Fruit fly (Drosophila melanogaster) whole organism, embryonic: Measurements from ENCODE around the gene Dpp10.
A peak's percentile ranks its signal among the peaks of the same experiment; 100 is the strongest.

Experiments used
- CG10366 ChIP-seq: fragments of 200-800 bp; sonication (Bioruptor generic); IDR thresholded peaks from 2 replicates; pipeline ENCODE4 v1.3.6; 2022; ENCODE audit warnings: missing biosample characterization, missing genetic modification characterization
- CG10462 ChIP-seq: fragments of 200-800 bp; sonication (Bioruptor generic); optimal IDR thresholded peaks from 2 replicates; lab custom pipeline; 2016; ENCODE audit warnings: missing biosample characterization, missing genetic modification characterization
- CG11085 ChIP-seq: fragments of 200-800 bp; sonication (Bioruptor generic); IDR thresholded peaks from 2 replicates; pipeline ENCODE4 v1.3.6; 2022; ENCODE audit warnings: missing biosample characterization, missing genetic modification characterization
- CG11456 ChIP-seq: fragments of 200-800 bp; sonication (Bioruptor generic); IDR thresholded peaks from 3 replicates; pipeline ENCODE4 v1.3.6; 2022; ENCODE audit warnings: missing biosample characterization, missing genetic modification characterization
- CG11695 ChIP-seq: fragments of 200-800 bp; sonication (Bioruptor generic); IDR thresholded peaks from 3 replicates; pipeline ENCODE4 v1.3.6; 2022; ENCODE audit warnings: missing biosample characterization, missing genetic modification characterization
- CG13424 ChIP-seq: fragments of 200-800 bp; sonication (Bioruptor generic); optimal IDR thresholded peaks from 2 replicates; lab custom pipeline; 2019; ENCODE audit warnings: missing biosample characterization, mild to moderate bottlenecking, missing genetic modification characterization, moderate library complexity
- CG1603 ChIP-seq: fragments of 200-800 bp; sonication (Bioruptor generic); optimal IDR thresholded peaks from 2 replicates; lab custom pipeline; 2019; ENCODE audit warnings: missing biosample characterization, mild to moderate bottlenecking, missing genetic modification characterization, moderate library complexity
- CG17612 ChIP-seq: fragments of 200-800 bp; sonication (Bioruptor generic); IDR thresholded peaks from 2 replicates; pipeline ENCODE4 v1.3.6; 2022; ENCODE audit warnings: missing biosample characterization, missing genetic modification characterization
- CG17802 ChIP-seq: fragments of 200-800 bp; sonication (Bioruptor generic); optimal IDR thresholded peaks from 2 replicates; lab custom pipeline; 2018; ENCODE audit warnings: missing biosample characterization, mild to moderate bottlenecking, missing genetic modification characterization, moderate library complexity
- CG18599 ChIP-seq: fragments of 200-800 bp; sonication (Bioruptor generic); optimal IDR thresholded peaks from 3 replicates; lab custom pipeline; 2017; ENCODE audit warnings: missing biosample characterization, missing genetic modification characterization, mild to moderate bottlenecking, moderate library complexity, missing genetic modification reagents
- CG2199 ChIP-seq: fragments of 200-800 bp; sonication (Bioruptor generic); IDR thresholded peaks from 3 replicates; pipeline ENCODE4 v1.3.6; 2022; ENCODE audit warnings: missing biosample characterization, missing genetic modification characterization
- CG32772 ChIP-seq: fragments of 200-800 bp; sonication (Bioruptor generic); IDR thresholded peaks from 2 replicates; pipeline ENCODE4 v1.3.6; 2022; ENCODE audit warnings: missing biosample characterization, missing genetic modification characterization
- CG3838 ChIP-seq: fragments of 200-800 bp; sonication (Bioruptor generic); optimal IDR thresholded peaks from 3 replicates; lab custom pipeline; 2016; ENCODE audit warnings: missing biosample characterization, missing genetic modification characterization
- CG7271 ChIP-seq: fragments of 200-800 bp; sonication (Bioruptor generic); optimal IDR thresholded peaks from 2 replicates; lab custom pipeline; 2018; ENCODE audit warnings: missing biosample characterization, mild to moderate bottlenecking, missing genetic modification characterization, moderate library complexity
- CG7987 ChIP-seq: fragments of 200-800 bp; sonication (Bioruptor generic); optimal IDR thresholded peaks from 2 replicates; lab custom pipeline; 2018; ENCODE audit warnings: missing biosample characterization, mild to moderate bottlenecking, missing genetic modification characterization, moderate library complexity
- Chrac-16 ChIP-seq: fragments of 200-800 bp; sonication (Bioruptor generic); optimal IDR thresholded peaks from 3 replicates; lab custom pipeline; 2016; ENCODE audit warnings: missing biosample characterization, missing genetic modification characterization
- D19B ChIP-seq: fragments of 200-800 bp; sonication (Bioruptor generic); optimal IDR thresholded peaks from 2 replicates; lab custom pipeline; 2017; ENCODE audit warnings: missing biosample characterization, mild to moderate bottlenecking, missing genetic modification characterization
- Dfd ChIP-seq, 2 experiments: fragments of >200 bp; optimal IDR thresholded peaks; 2 replicates each; lab custom pipeline; 2017; ENCODE audit warnings: missing biosample characterization in 2 of 2, missing genetic modification characterization in 2 of 2
- Ets97D ChIP-seq: fragments of 200-800 bp; sonication (Bioruptor generic); optimal IDR thresholded peaks from 3 replicates; lab custom pipeline; 2016; ENCODE audit warnings: missing biosample characterization, missing genetic modification characterization
- H2.0 ChIP-seq: fragments of 200-800 bp; sonication (Bioruptor generic); IDR thresholded peaks from 2 replicates; pipeline ENCODE4 v1.3.6; 2022; ENCODE audit warnings: missing biosample characterization, missing genetic modification characterization
- HmgZ ChIP-seq: fragments of 200-800 bp; sonication (Bioruptor generic); optimal IDR thresholded peaks from 2 replicates; lab custom pipeline; 2018; ENCODE audit warnings: missing biosample characterization, mild to moderate bottlenecking, missing genetic modification characterization
- Hmx ChIP-seq: fragments of 200-800 bp; sonication (Bioruptor generic); optimal IDR thresholded peaks from 2 replicates; lab custom pipeline; 2016; ENCODE audit warnings: missing biosample characterization, missing genetic modification characterization
- Jarid2 ChIP-seq: fragments of 200-800 bp; sonication (Bioruptor generic); optimal IDR thresholded peaks from 3 replicates; lab custom pipeline; 2017; ENCODE audit warnings: mild to moderate bottlenecking, missing biosample characterization, missing genetic modification reagents, missing genetic modification characterization
- Mad ChIP-seq: fragments of 200-800 bp; sonication (Bioruptor generic); optimal IDR thresholded peaks from 2 replicates; lab custom pipeline; 2016; ENCODE audit warnings: missing biosample characterization, missing genetic modification characterization
- Nf-YA ChIP-seq: fragments of 200-800 bp; sonication (Bioruptor generic); IDR thresholded peaks from 2 replicates; pipeline ENCODE4 v1.3.6; 2022; ENCODE audit warnings: missing biosample characterization, missing genetic modification characterization
- Six4 ChIP-seq: fragments of 200-800 bp; sonication (Bioruptor generic); optimal IDR thresholded peaks from 2 replicates; lab custom pipeline; 2016; ENCODE audit warnings: missing biosample characterization, missing genetic modification characterization
- Sox102F ChIP-seq: fragments of 200-800 bp; sonication (Bioruptor generic); optimal IDR thresholded peaks from 2 replicates; lab custom pipeline; 2018; ENCODE audit warnings: missing biosample characterization, mild to moderate bottlenecking, missing genetic modification characterization, moderate library complexity
- YL-1 ChIP-seq: fragments of 200-800 bp; sonication (Bioruptor generic); optimal IDR thresholded peaks from 3 replicates; lab custom pipeline; 2017; ENCODE audit warnings: missing biosample characterization, mild to moderate bottlenecking, missing genetic modification characterization
- al ChIP-seq: fragments of 200-800 bp; sonication (Bioruptor generic); IDR thresholded peaks from 2 replicates; pipeline ENCODE4 v1.3.6; 2022; ENCODE audit warnings: missing biosample characterization, missing genetic modification characterization
- ash1 ChIP-seq: fragments of 200-800 bp; sonication (Bioruptor generic); optimal IDR thresholded peaks from 2 replicates; lab custom pipeline; 2018; ENCODE audit warnings: missing biosample characterization, mild to moderate bottlenecking, missing genetic modification characterization
- bab2 ChIP-seq: fragments of 200-800 bp; sonication (Bioruptor generic); optimal IDR thresholded peaks from 2 replicates; lab custom pipeline; 2016; ENCODE audit warnings: missing biosample characterization, missing genetic modification characterization
- chn ChIP-seq: fragments of 200-800 bp; sonication (Bioruptor generic); optimal IDR thresholded peaks from 2 replicates; lab custom pipeline; 2016; ENCODE audit warnings: missing biosample characterization, missing genetic modification characterization
- crc ChIP-seq: fragments of 200-800 bp; sonication (Bioruptor generic); optimal IDR thresholded peaks from 2 replicates; lab custom pipeline; 2016; ENCODE audit warnings: missing biosample characterization, missing genetic modification characterization
- dati ChIP-seq: fragments of 200-800 bp; sonication (Bioruptor generic); IDR thresholded peaks from 2 replicates; pipeline ENCODE4 v1.3.6; 2022; ENCODE audit warnings: missing biosample characterization, missing genetic modification characterization
- dpn ChIP-seq, 2 experiments: fragments of 200-800 bp; sonication (Bioruptor generic); optimal IDR thresholded peaks; 3 replicates each; lab custom pipeline; 2016; ENCODE audit warnings: missing biosample characterization in 2 of 2, missing genetic modification characterization in 2 of 2
- esg ChIP-seq: fragments of 200-800 bp; sonication (Bioruptor generic); conservative IDR thresholded peaks from 2 replicates; pipeline ENCODE4 v1.3.6; 2022; ENCODE audit warnings: missing biosample characterization, missing genetic modification characterization
- fd3F ChIP-seq: fragments of 200-800 bp; sonication (Bioruptor generic); optimal IDR thresholded peaks from 2 replicates; lab custom pipeline; 2018; ENCODE audit warnings: missing biosample characterization, mild to moderate bottlenecking, missing genetic modification characterization, moderate library complexity
- grau ChIP-seq: fragments of 200-800 bp; optimal IDR thresholded peaks from 3 replicates; lab custom pipeline; 2019; ENCODE audit warnings: missing biosample characterization, mild to moderate bottlenecking, missing genetic modification characterization, moderate library complexity
- gro ChIP-seq: fragments of 200-800 bp; sonication (Bioruptor generic); optimal IDR thresholded peaks from 2 replicates; lab custom pipeline; 2016; ENCODE audit warnings: missing biosample characterization, missing genetic modification characterization
- h ChIP-seq: fragments of >200 bp; optimal IDR thresholded peaks from 2 replicates; lab custom pipeline; 2017
- lab ChIP-seq: fragments of 200-800 bp; sonication (Bioruptor generic); optimal IDR thresholded peaks from 3 replicates; lab custom pipeline; 2017; ENCODE audit warnings: missing biosample characterization, missing genetic modification characterization, mild to moderate bottlenecking, moderate library complexity, missing genetic modification reagents
- phol ChIP-seq: fragments of 200-800 bp; sonication (Bioruptor generic); optimal IDR thresholded peaks from 3 replicates; lab custom pipeline; 2018; ENCODE audit warnings: missing biosample characterization, mild to moderate bottlenecking, missing genetic modification characterization, moderate library complexity
- pros ChIP-seq: fragments of 200-800 bp; sonication (Bioruptor generic); optimal IDR thresholded peaks from 3 replicates; lab custom pipeline; 2019; ENCODE audit warnings: missing biosample characterization, mild to moderate bottlenecking, missing genetic modification characterization, moderate library complexity
- repo ChIP-seq: fragments of 200-800 bp; sonication (Bioruptor generic); optimal IDR thresholded peaks from 2 replicates; lab custom pipeline; 2016; ENCODE audit warnings: missing biosample characterization, missing genetic modification characterization
- sob ChIP-seq: fragments of 200-800 bp; sonication (Bioruptor generic); IDR thresholded peaks from 2 replicates; pipeline ENCODE4 v1.3.6; 2022; ENCODE audit warnings: missing biosample characterization, missing genetic modification characterization
- vnd ChIP-seq: fragments of 200-800 bp; sonication (Bioruptor generic); IDR thresholded peaks from 3 replicates; pipeline ENCODE4 v1.3.6; 2022; ENCODE audit warnings: missing biosample characterization, missing genetic modification characterization; ENCODE audit not compliant: partially characterized antibody
- wdn ChIP-seq: fragments of 200-800 bp; sonication (Bioruptor generic); IDR thresholded peaks from 2 replicates; pipeline ENCODE4 v1.3.6; 2022; ENCODE audit warnings: missing biosample characterization, missing genetic modification characterization
- wor ChIP-seq: fragments of 200-800 bp; sonication (Bioruptor generic); IDR thresholded peaks from 2 replicates; pipeline ENCODE4 v1.3.6; 2022; ENCODE audit warnings: missing biosample characterization, missing genetic modification characterization
- z ChIP-seq: fragments of 200-800 bp; sonication (Bioruptor generic); IDR thresholded peaks from 3 replicates; pipeline ENCODE4 v1.3.6; 2022; ENCODE audit warnings: missing biosample characterization, missing genetic modification characterization
- zfh1 ChIP-seq: fragments of 200-800 bp; sonication (Bioruptor generic); IDR thresholded peaks from 3 replicates; pipeline ENCODE4 v1.3.6; 2022; ENCODE audit warnings: missing biosample characterization, missing genetic modification characterization

The Dpp10 gene

dm6 chr2L:6610683-6611373 is 10.0 kb upstream of the Dpp10 start, which contains the start of gene CG11050 (continued):
- TF ChIP-seq pros = no peak
- TF ChIP-seq al (GFP tag; lab: Robert Waterston, UW) = peak; percentile 77
- peak; percentile 74 for TF ChIP-seq Chrac-16 (GFP tag; lab: Kevin White, UChicago)
- TF ChIP-seq z = peak; percentile 61; the same call in 1 of the 3 replicates
- peak; percentile 44; the same call in 1 of the 2 replicates for TF ChIP-seq Nf-YA (GFP tag; lab: Robert Waterston, UW)
- peak; percentile 83 for TF ChIP-seq Mad (GFP tag; lab: Kevin White, UChicago)
- peak; percentile 30 for TF ChIP-seq CG10462 (GFP tag; lab: Kevin White, UChicago)
- TF ChIP-seq CG7987 = peak; percentile 77
- peak; percentile 86 for TF ChIP-seq sob
- TF ChIP-seq gro (GFP tag; lab: Kevin White, UChicago) = peak; percentile 95
- TF ChIP-seq dati = peak; percentile 26; the same call in 1 of the 2 replicates
- TF ChIP-seq CG17802 (tag; lab: Kevin White, UChicago) = peak; percentile 18
- TF ChIP-seq crc = peak; percentile 59
- peak; percentile 52 for TF ChIP-seq CG18599 (GFP tag; lab: Kevin White, UChicago)
- TF ChIP-seq Ets97D (GFP tag; lab: Kevin White, UChicago) = peak; percentile 94
- TF ChIP-seq phol (tag; lab: Kevin White, UChicago) = peak; percentile 79
- no peak for TF ChIP-seq vnd
- peak; percentile 54 for TF ChIP-seq CG7271 (tag; lab: Kevin White, UChicago)
- TF ChIP-seq CG32772 (GFP tag; lab: Robert Waterston, UW) = peak; percentile 46; the same call in 1 of the 2 replicates
- peak; percentile 66 for TF ChIP-seq H2.0 (GFP tag; lab: Robert Waterston, UW)
- TF ChIP-seq Jarid2 = peak; percentile 66
- TF ChIP-seq CG3838 (GFP tag; lab: Kevin White, UChicago) = peak; percentile 31
- TF ChIP-seq HmgZ (tag; lab: Kevin White, UChicago) = peak; percentile 87
- peak; percentile 65 for TF ChIP-seq wdn (GFP tag; lab: Robert Waterston, UW)
- TF ChIP-seq grau (tag; lab: Kevin White, UChicago) = peak; percentile 99
- peak; percentile 70 for TF ChIP-seq repo
- 0 out of 3 replicates have a peak, but pooled peaks have one; percentile 37 for TF ChIP-seq CG11695 (GFP tag; lab: Robert Waterston, UW)
- TF ChIP-seq bab2 (GFP tag; lab: Kevin White, UChicago) = peak; percentile 74
- no peak for TF ChIP-seq h (lab: Kevin White, UChicago)
- peak; percentile 60 for TF ChIP-seq ash1 (GFP tag; lab: Kevin White, UChicago)
- TF ChIP-seq CG13424 (tag; lab: Kevin White, UChicago) = peak; percentile 66
- peak; percentile 49 for TF ChIP-seq D19B (GFP tag; lab: Kevin White, UChicago)
- TF ChIP-seq YL-1 = peak; percentile 58
- TF ChIP-seq CG1603 = peak; percentile 94
- TF ChIP-seq dpn (GFP tag; optimal IDR thresholded peaks at IDR 0.05; lab: Kevin White, UChicago) = peak; percentile 84 to 90
- TF ChIP-seq Six4 (GFP tag; lab: Kevin White, UChicago) = peak; percentile 62
- TF ChIP-seq lab (GFP tag; lab: Kevin White, UChicago) = peak; percentile 88
- peak; percentile 72 for TF ChIP-seq CG10366 (GFP tag; lab: Robert Waterston, UW)
- TF ChIP-seq CG11456 = peak; percentile 86
- peak; percentile 83 for TF ChIP-seq zfh1 (GFP tag; lab: Robert Waterston, UW)
- TF ChIP-seq wor (GFP tag; lab: Robert Waterston, UW) = no peak
- TF ChIP-seq Sox102F (GFP tag; lab: Kevin White, UChicago) = peak; percentile 70
- TF ChIP-seq chn = peak; percentile 85
- TF ChIP-seq CG11085 (GFP tag; lab: Robert Waterston, UW) = peak; percentile 73
- TF ChIP-seq fd3F (GFP tag; lab: Kevin White, UChicago) = peak; percentile 20
- peak; percentile 35; the same call in 1 of the 2 replicates for TF ChIP-seq esg (GFP tag; lab: Robert Waterston, UW)
- no peak for TF ChIP-seq Hmx (GFP tag; lab: Kevin White, UChicago)
- TF ChIP-seq Dfd (GFP tag; optimal IDR thresholded peaks at IDR 0.05; lab: Kevin White, UChicago) = peak in 1 of 2 experiments; percentile 13
- peak; percentile 71; the same call in 1 of the 2 replicates for TF ChIP-seq CG17612 (GFP tag; lab: Robert Waterston, UW)
- TF ChIP-seq CG2199 (GFP tag; lab: Robert Waterston, UW) = peak; percentile 74; the same call in 1 of the 3 replicates
